Worm (Caenorhabditis elegans) whole organism, young adult: ENCODE measurements around the gene C50F4.16.
A peak's percentile ranks its signal among the peaks of the same experiment; 100 is the strongest.

ENCODE experiments used
- F49E8.2 ChIP-seq: sonication (generic microtip); optimal IDR thresholded peaks from 3 replicates; lab custom pipeline; 2017; ENCODE audit warnings: missing genetic modification characterization, mild to moderate bottlenecking, missing compliant biosample characterization, antibody characterized with exemption, moderate library complexity; ENCODE audit not compliant: insufficient read depth
- chd-7 ChIP-seq: sonication (generic microtip); optimal IDR thresholded peaks from 2 replicates; lab custom pipeline; 2016; ENCODE audit warnings: mild to moderate bottlenecking, missing genetic modification characterization, moderate library complexity, missing compliant biosample characterization
- dox-1 ChIP-seq: fragments of 200-800 bp; sonication (Bioruptor generic); IDR thresholded peaks from 2 replicates; pipeline ENCODE4 v1.3.6; 2022; ENCODE audit warnings: missing genetic modification reagents, missing genetic modification characterization, missing compliant biosample characterization
- dpl-1 ChIP-seq: fragments of 150-350 bp; optimal IDR thresholded peaks from 2 replicates; lab custom pipeline; 2014; ENCODE audit warnings: missing biosample characterization, missing genetic modification reagents, missing genetic modification characterization
- ets-4 ChIP-seq: fragments of 200-800 bp; sonication (Bioruptor generic); optimal IDR thresholded peaks from 2 replicates; lab custom pipeline; 2018; ENCODE audit warnings: mild to moderate bottlenecking, missing genetic modification characterization, missing compliant biosample characterization
- lin-26 ChIP-seq: fragments of 200-800 bp; sonication (Bioruptor generic); IDR thresholded peaks from 2 replicates; pipeline ENCODE4 v1.3.6; 2022; ENCODE audit warnings: missing genetic modification reagents, missing genetic modification characterization, missing compliant biosample characterization
- nhr-90 ChIP-seq: sonication (generic microtip); optimal IDR thresholded peaks from 2 replicates; lab custom pipeline; 2016; ENCODE audit warnings: missing genotype, mild to moderate bottlenecking, missing genetic modification characterization, missing compliant biosample characterization
- pha-4 ChIP-seq: fragments of 150-350 bp; sonication (generic microtip); optimal IDR thresholded peaks from 2 replicates; lab custom pipeline; 2014; ENCODE audit warnings: missing biosample characterization, missing genetic modification reagents, missing genetic modification characterization
- snpc-1.1 ChIP-seq: sonication (generic microtip); optimal IDR thresholded peaks from 2 replicates; lab custom pipeline; 2017; ENCODE audit warnings: missing genetic modification characterization, mild to moderate bottlenecking, missing compliant biosample characterization, antibody characterized with exemption, moderate library complexity, missing genotype, missing genetic modification reagents; ENCODE audit not compliant: insufficient read depth
- unc-130 ChIP-seq: sonication (generic microtip); optimal IDR thresholded peaks from 2 replicates; lab custom pipeline; 2016; ENCODE audit warnings: missing genetic modification reagents, missing genetic modification characterization, missing compliant biosample characterization
- ztf-3 ChIP-seq: fragments of 200-800 bp; sonication (Bioruptor generic); optimal IDR thresholded peaks from 2 replicates; lab custom pipeline; 2018; ENCODE audit warnings: mild to moderate bottlenecking, missing genetic modification characterization, missing compliant biosample characterization

- no peak for TF ChIP-seq pha-4 (tag; lab: Kevin White, UChicago)
- TF ChIP-seq lin-26: no peak
- no peak for TF ChIP-seq ets-4 (GFP tag; lab: Kevin White, UChicago)
- no peak for TF ChIP-seq ztf-3
- no peak for TF ChIP-seq snpc-1.1 (tag; lab: Kevin White, UChicago)
- TF ChIP-seq dpl-1 (GFP tag; lab: Kevin White, UChicago): peak; percentile 55
- TF ChIP-seq unc-130 (GFP tag; lab: Kevin White, UChicago): no peak
- TF ChIP-seq nhr-90 (tag; lab: Kevin White, UChicago): no peak
- TF ChIP-seq chd-7: peak; percentile 21
- peak; percentile 49; the same call in 1 of the 2 replicates for TF ChIP-seq dox-1 (GFP tag; lab: Robert Waterston, UW)
- no peak for TF ChIP-seq F49E8.2
Measured at ce11 chrV:9544176-9544632, 2.8 kb upstream of the C50F4.16 start, which contains the start of gene mdf-1.
